Worm (Caenorhabditis elegans) whole organism, midembryonic: ENCODE results near the gene ketn-1.

Experiments used
- T22C8.4 ChIP-seq: fragments of 200-800 bp; sonication (Bioruptor generic); IDR thresholded peaks from 2 replicates; pipeline ENCODE4 v1.3.6; 2022; ENCODE audit warnings: missing genetic modification characterization, missing compliant biosample characterization
- flt-1 ChIP-seq: fragments of 200-800 bp; sonication (Bioruptor generic); IDR thresholded peaks from 2 replicates; pipeline ENCODE4 v1.3.6; 2022; ENCODE audit warnings: missing genetic modification characterization, missing compliant biosample characterization
- ref-1 ChIP-seq: fragments of 200-800 bp; sonication (Bioruptor generic); conservative IDR thresholded peaks from 2 replicates; pipeline ENCODE4 v1.3.6; 2022; ENCODE audit warnings: missing genetic modification reagents, missing genetic modification characterization, missing compliant biosample characterization
- ztf-23 ChIP-seq: fragments of 200-800 bp; sonication (Bioruptor generic); IDR thresholded peaks from 2 replicates; pipeline ENCODE4 v1.3.6; 2022; ENCODE audit warnings: missing genetic modification reagents, missing genetic modification characterization, missing compliant biosample characterization
- ztf-29 ChIP-seq: fragments of 200-800 bp; sonication (Bioruptor generic); IDR thresholded peaks from 2 replicates; pipeline ENCODE4 v1.3.6; 2022; ENCODE audit warnings: missing genetic modification reagents, missing genetic modification characterization, missing compliant biosample characterization

DNA sequence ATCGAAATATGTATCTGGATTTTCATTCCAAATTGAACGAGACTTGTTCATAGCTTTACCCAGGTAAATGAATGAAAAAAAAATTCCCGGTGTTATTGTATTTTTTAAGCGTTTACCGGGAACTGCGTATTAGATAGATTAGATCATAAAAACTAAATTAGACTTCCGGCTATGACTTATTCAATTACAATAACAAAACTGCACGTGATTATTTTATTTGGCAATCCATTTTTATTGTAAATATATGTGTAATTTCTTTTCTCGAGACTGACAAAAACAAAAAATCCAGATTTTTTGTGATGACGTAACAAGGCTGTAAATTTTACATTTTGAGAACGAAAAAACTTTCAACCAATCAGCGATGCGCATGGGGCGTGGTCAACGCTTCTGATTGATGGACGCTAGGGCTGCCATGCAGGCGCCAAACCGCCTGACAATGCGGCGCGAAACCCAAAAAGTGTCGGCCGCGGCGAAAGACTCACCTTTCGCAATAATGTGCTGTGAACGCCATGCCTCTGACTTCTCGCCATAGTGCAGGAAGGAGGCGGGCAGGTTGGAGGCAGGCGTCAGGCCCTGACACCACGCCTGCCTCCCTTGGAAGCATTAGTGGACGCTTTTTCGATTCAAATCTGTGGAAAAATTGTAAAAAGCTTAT is 14.1 kb upstream of the ketn-1 start, which contains the start of gene srh-36:
- TF ChIP-seq T22C8.4 (no peak), ztf-23 (GFP tag; lab: Robert Waterston, UW) (no peak), flt-1 (GFP tag; lab: Robert Waterston, UW) (no peak), ref-1 (GFP tag; lab: Robert Waterston, UW) (no peak), ztf-29 (no peak)
